Fruit fly (Drosophila melanogaster) whole organism, wandering third instar larva: ENCODE measurements around the gene CG1208.

Source experiments
- Abd-B ChIP-seq: fragments of >200 bp; optimal IDR thresholded peaks from 2 replicates; lab custom pipeline; 2017; ENCODE audit warnings: missing biosample characterization, missing genetic modification characterization
- CG32264 ChIP-seq: fragments of 200-800 bp; sonication (Bioruptor generic); optimal IDR thresholded peaks from 2 replicates; lab custom pipeline; 2016; ENCODE audit warnings: missing biosample characterization, missing genetic modification characterization
- CG9705 ChIP-seq: fragments of 200-800 bp; sonication (Bioruptor generic); optimal IDR thresholded peaks from 2 replicates; lab custom pipeline; 2018; ENCODE audit warnings: missing biosample characterization, mild to moderate bottlenecking, missing genetic modification characterization
- CrebA ChIP-seq: fragments of 200-800 bp; sonication (Bioruptor generic); optimal IDR thresholded peaks from 2 replicates; lab custom pipeline; 2016; ENCODE audit warnings: missing biosample characterization, mild to moderate bottlenecking, missing genetic modification characterization, borderline replicate concordance
- Dfd ChIP-seq: fragments of >200 bp; optimal IDR thresholded peaks from 2 replicates; lab custom pipeline; 2017; ENCODE audit warnings: missing biosample characterization, missing genetic modification characterization
- Dif ChIP-seq: fragments of 200-275, 200-300 bp; sonication (Bioruptor generic); optimal IDR thresholded peaks from 2 replicates; lab custom pipeline; 2018; ENCODE audit warnings: missing biosample characterization, missing genetic modification characterization; ENCODE audit not compliant: partially characterized antibody
- GATAd ChIP-seq: sonication (Bioruptor generic); optimal IDR thresholded peaks from 2 replicates; lab custom pipeline; 2016; ENCODE audit warnings: missing biosample characterization, missing genetic modification characterization
- HLH106 ChIP-seq: fragments of 200-800 bp; optimal IDR thresholded peaks from 3 replicates; lab custom pipeline; 2019; ENCODE audit warnings: missing biosample characterization, mild to moderate bottlenecking, missing genetic modification characterization, moderate library complexity
- Hnf4 ChIP-seq: fragments of 200-800 bp; sonication (Bioruptor generic); optimal IDR thresholded peaks from 2 replicates; lab custom pipeline; 2016; ENCODE audit warnings: missing biosample characterization, mild to moderate bottlenecking, missing genetic modification characterization
- Hr78 ChIP-seq: fragments of >200 bp; optimal IDR thresholded peaks from 2 replicates; lab custom pipeline; 2017; ENCODE audit warnings: missing biosample characterization, missing genetic modification characterization
- Hr83 ChIP-seq: fragments of 200-300 bp; sonication (Bioruptor generic); optimal IDR thresholded peaks from 2 replicates; lab custom pipeline; 2016; ENCODE audit warnings: missing biosample characterization, mild to moderate bottlenecking, missing genetic modification characterization, moderate library complexity; ENCODE audit not compliant: poor library complexity, severe bottlenecking
- Jra ChIP-seq: sonication (Bioruptor generic); optimal IDR thresholded peaks from 2 replicates; lab custom pipeline; 2016; ENCODE audit warnings: missing biosample characterization, missing genetic modification characterization
- Mio ChIP-seq: sonication (Bioruptor generic); optimal IDR thresholded peaks from 2 replicates; lab custom pipeline; 2016; ENCODE audit warnings: missing biosample characterization, missing genetic modification characterization
- Myc ChIP-seq: fragments of >200 bp; optimal IDR thresholded peaks from 2 replicates; lab custom pipeline; 2017
- N ChIP-seq: fragments of >200 bp; optimal IDR thresholded peaks from 2 replicates; lab custom pipeline; 2018; ENCODE audit warnings: missing biosample characterization, missing external identifiers, missing genetic modification characterization
- OdsH ChIP-seq: fragments of 200-800 bp; sonication (Bioruptor generic); optimal IDR thresholded peaks from 2 replicates; lab custom pipeline; 2016; ENCODE audit warnings: missing biosample characterization, mild to moderate bottlenecking, missing genetic modification characterization
- Rel ChIP-seq, 2 experiments: fragments of 200-800 bp; sonication (Bioruptor generic) in 1 of 2; optimal IDR thresholded peaks; 2 replicates in 1 of 2; 3 replicates in 1 of 2; lab custom pipeline; 2016 to 2019; ENCODE audit warnings: mild to moderate bottlenecking in 2 of 2, missing biosample characterization in 2 of 2, missing genetic modification characterization in 2 of 2, moderate library complexity in 1 of 2
- Sp1 ChIP-seq: fragments of 200-800 bp; sonication (Bioruptor generic); optimal IDR thresholded peaks from 3 replicates; lab custom pipeline; 2019; ENCODE audit warnings: missing biosample characterization, mild to moderate bottlenecking, missing genetic modification characterization, moderate library complexity
- Vsx2 ChIP-seq: fragments of 200-300, 225-300 bp; sonication (Bioruptor generic); optimal IDR thresholded peaks from 2 replicates; lab custom pipeline; 2018; ENCODE audit warnings: missing biosample characterization, missing genetic modification characterization; ENCODE audit not compliant: partially characterized antibody
- br ChIP-seq: fragments of 200-800 bp; sonication (Bioruptor generic); optimal IDR thresholded peaks from 2 replicates; lab custom pipeline; 2016; ENCODE audit warnings: missing biosample characterization, missing genetic modification characterization
- brk ChIP-seq: fragments of 200-800 bp; sonication (Bioruptor generic); optimal IDR thresholded peaks from 2 replicates; lab custom pipeline; 2016; ENCODE audit warnings: missing biosample characterization, mild to moderate bottlenecking, missing genetic modification characterization
- dl ChIP-seq, 2 experiments: fragments of 175-275, 200-275 bp in 1 of 2; fragments of 200-275 bp in 1 of 2; sonication (Bioruptor generic); optimal IDR thresholded peaks; lab custom pipeline; 2018; ENCODE audit warnings: mild to moderate bottlenecking in 2 of 2, missing biosample characterization in 2 of 2, missing genetic modification characterization in 2 of 2, moderate library complexity in 2 of 2; ENCODE audit not compliant: partially characterized antibody in 2 of 2, insufficient read depth in 1 of 2
- dmrt93B ChIP-seq: fragments of 200-800 bp; sonication (Bioruptor generic); optimal IDR thresholded peaks from 2 replicates; lab custom pipeline; 2018; ENCODE audit warnings: missing biosample characterization, mild to moderate bottlenecking, missing genetic modification characterization
- dsf ChIP-seq: sonication (Bioruptor generic); optimal IDR thresholded peaks from 2 replicates; lab custom pipeline; 2016; ENCODE audit warnings: missing biosample characterization, missing genetic modification characterization, borderline replicate concordance
- ey ChIP-seq: fragments of 200-800 bp; sonication (Bioruptor generic); optimal IDR thresholded peaks from 2 replicates; lab custom pipeline; 2016; ENCODE audit warnings: missing biosample characterization, missing genetic modification characterization
- foxo ChIP-seq, 2 experiments: fragments of 200-800 bp; sonication (Bioruptor generic); optimal IDR thresholded peaks; 2 replicates in 1 of 2; 3 replicates in 1 of 2; lab custom pipeline; 2016 to 2017; ENCODE audit warnings: missing biosample characterization in 2 of 2, missing genetic modification characterization in 2 of 2
- fru ChIP-seq: fragments of 200-800 bp; sonication (Bioruptor generic); optimal IDR thresholded peaks from 3 replicates; lab custom pipeline; 2016; ENCODE audit warnings: missing biosample characterization, mild to moderate bottlenecking, missing genetic modification characterization
- h ChIP-seq: fragments of 200-800 bp; sonication (Bioruptor generic); optimal IDR thresholded peaks from 3 replicates; lab custom pipeline; 2016; ENCODE audit warnings: missing biosample characterization, mild to moderate bottlenecking, missing genetic modification characterization
- jim ChIP-seq: fragments of 175-275, 200-325 bp; sonication (Bioruptor generic); optimal IDR thresholded peaks from 2 replicates; lab custom pipeline; 2016; ENCODE audit warnings: missing biosample characterization, mild to moderate bottlenecking, missing genetic modification characterization
- lola ChIP-seq: fragments of >200 bp; optimal IDR thresholded peaks from 2 replicates; lab custom pipeline; 2017; ENCODE audit warnings: missing biosample characterization, missing genetic modification characterization
- pan ChIP-seq: fragments of >200 bp; optimal IDR thresholded peaks from 2 replicates; lab custom pipeline; 2017
- psq ChIP-seq: fragments of 200-800 bp; sonication (Bioruptor generic); optimal IDR thresholded peaks from 3 replicates; lab custom pipeline; 2017; ENCODE audit warnings: missing biosample characterization, mild to moderate bottlenecking, missing genetic modification characterization, moderate library complexity
- rgr ChIP-seq: fragments of 200-800 bp; sonication (Bioruptor generic); optimal IDR thresholded peaks from 3 replicates; lab custom pipeline; 2016; ENCODE audit warnings: missing biosample characterization, mild to moderate bottlenecking, missing genetic modification characterization
- sage ChIP-seq: fragments of 200-800 bp; sonication (Bioruptor generic); optimal IDR thresholded peaks from 2 replicates; lab custom pipeline; 2016; ENCODE audit warnings: missing biosample characterization, mild to moderate bottlenecking, missing genetic modification characterization
- sv ChIP-seq: fragments of 200-800 bp; sonication (Bioruptor generic); optimal IDR thresholded peaks from 3 replicates; lab custom pipeline; 2016; ENCODE audit warnings: missing biosample characterization, missing genetic modification characterization
- tai ChIP-seq: sonication (Bioruptor generic); optimal IDR thresholded peaks from 2 replicates; lab custom pipeline; 2016; ENCODE audit warnings: missing biosample characterization, missing genetic modification characterization
- usp ChIP-seq: fragments of >200 bp; optimal IDR thresholded peaks from 2 replicates; lab custom pipeline; 2017; ENCODE audit warnings: missing biosample characterization, missing genetic modification characterization
- woc ChIP-seq: sonication (Bioruptor generic); optimal IDR thresholded peaks from 2 replicates; lab custom pipeline; 2016; ENCODE audit warnings: missing biosample characterization, mild to moderate bottlenecking, missing genetic modification characterization

Gene CG1208

dm6 chr3R:5791497-5791896, 39.9 kb upstream of the CG1208 start, which contains the start of gene Hpf1:
Gene Hpf1, plus strand, starts transcription at chr3R:5791879.
- no peak for TF ChIP-seq brk (GFP tag; lab: Kevin White, UChicago)
- no peak for TF ChIP-seq usp
- no peak for TF ChIP-seq lola (GFP tag; lab: Kevin White, UChicago)
- peak; percentile 98 for TF ChIP-seq CG32264 (GFP tag; lab: Kevin White, UChicago)
- peak; percentile 96 for TF ChIP-seq GATAd (GFP tag; lab: Kevin White, UChicago)
- peak; percentile 94 for TF ChIP-seq Rel (GFP tag; optimal IDR thresholded peaks at IDR 0.05; lab: Kevin White, UChicago)
- peak; percentile 92 for TF ChIP-seq Rel (tag; optimal IDR thresholded peaks at IDR 0.05; lab: Kevin White, UChicago)
- peak; percentile 99 for TF ChIP-seq fru (GFP tag; lab: Kevin White, UChicago)
- peak; percentile 100 for TF ChIP-seq rgr
- peak; percentile 98 for TF ChIP-seq woc (GFP tag; lab: Kevin White, UChicago)
- no peak for TF ChIP-seq Abd-B (GFP tag; lab: Kevin White, UChicago)
- no peak for TF ChIP-seq tai
- TF ChIP-seq Hnf4 (GFP tag; lab: Kevin White, UChicago) = peak; percentile 99
- TF ChIP-seq jim (GFP tag; lab: Kevin White, UChicago) = peak; percentile 63
- no peak for TF ChIP-seq Dfd (GFP tag; lab: Kevin White, UChicago)
- peak; percentile 99 for TF ChIP-seq br (GFP tag; lab: Kevin White, UChicago)
- TF ChIP-seq dl (GFP tag; optimal IDR thresholded peaks at IDR 0.05; lab: Kevin White, UChicago; ENCODE audit: insufficient read depth in 1 of 2, partially characterized antibody in 2 of 2) = no peak
- peak; percentile 86 for TF ChIP-seq Hr83 (GFP tag; lab: Kevin White, UChicago)
- peak; percentile 98 for TF ChIP-seq psq (GFP tag; lab: Kevin White, UChicago)
- peak; percentile 92 for TF ChIP-seq Mio (GFP tag; lab: Kevin White, UChicago)
- no peak for TF ChIP-seq pan (lab: Kevin White, UChicago)
- no peak for TF ChIP-seq N (GFP tag; lab: Kevin White, UChicago)
- TF ChIP-seq sv (GFP tag; lab: Kevin White, UChicago) = peak; percentile 98
- peak; percentile 97 for TF ChIP-seq sage (GFP tag; lab: Kevin White, UChicago)
- TF ChIP-seq Hr78 = no peak
- TF ChIP-seq h (GFP tag; lab: Kevin White, UChicago) = peak; percentile 99
- TF ChIP-seq CrebA = no peak
- peak; percentile 99 for TF ChIP-seq Sp1 (GFP tag; lab: Kevin White, UChicago)
- peak; percentile 96 to 99 for TF ChIP-seq foxo (GFP tag; optimal IDR thresholded peaks at IDR 0.05; lab: Kevin White, UChicago)
- peak; percentile 95 for TF ChIP-seq dsf (GFP tag; lab: Kevin White, UChicago)
- TF ChIP-seq Myc (lab: Kevin White, UChicago) = peak; percentile 21
- peak; percentile 98 for TF ChIP-seq CG9705 (GFP tag; lab: Kevin White, UChicago)
- TF ChIP-seq Dif = no peak
- TF ChIP-seq dmrt93B = peak; percentile 98
- no peak for TF ChIP-seq Vsx2
- peak; percentile 99 for TF ChIP-seq HLH106 (tag; lab: Kevin White, UChicago)
- TF ChIP-seq OdsH = peak; percentile 99
- peak; percentile 98 for TF ChIP-seq Jra
- peak; percentile 99 for TF ChIP-seq ey (GFP tag; lab: Kevin White, UChicago)

DNA sequence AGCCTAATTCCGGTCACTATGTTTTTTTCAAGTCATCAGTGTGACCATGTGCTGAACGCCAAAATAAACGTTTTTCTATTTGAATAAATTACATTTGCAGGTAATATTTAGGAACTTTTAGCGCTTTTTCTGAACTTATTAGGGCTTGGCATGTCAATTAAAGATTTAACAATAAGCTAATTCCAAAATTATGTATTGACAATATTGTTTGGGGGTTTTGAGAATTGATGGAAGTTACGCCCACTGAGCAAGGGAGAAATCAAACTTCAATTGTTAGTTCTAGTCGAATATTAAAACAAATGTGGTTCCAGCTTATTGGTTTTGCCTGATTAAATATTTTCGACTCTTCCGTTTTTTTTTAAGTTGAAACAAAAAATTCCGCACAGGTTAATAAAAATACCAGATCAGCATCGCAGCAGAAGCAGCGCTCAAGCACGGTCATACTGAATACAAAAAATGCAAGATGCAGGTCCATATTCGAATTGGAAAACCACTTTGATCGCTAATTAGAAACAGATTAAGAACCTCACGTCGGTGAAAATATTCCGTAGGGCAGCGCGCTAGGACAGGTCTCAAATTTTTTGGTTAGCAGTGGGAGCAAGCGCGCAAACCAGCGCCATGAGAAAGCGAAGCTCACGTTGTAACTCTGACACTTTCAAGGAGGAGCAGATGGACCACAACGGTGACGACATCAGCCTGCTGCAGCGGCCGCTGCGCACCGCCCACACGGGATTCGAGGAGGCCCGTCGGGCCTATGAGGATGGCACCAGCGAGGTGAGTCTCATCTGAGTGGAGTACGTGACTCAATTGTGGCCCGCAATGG, 37.0 kb upstream of the CG1208 start, which contains the start of the genes PSMG1 and CG10979:
Gene PSMG1, minus strand, starts transcription at position 51 of the 823 bp plus-strand sequence.
Gene CG10979, plus strand, starts transcription at position 439 of the 823 bp plus-strand sequence.
- TF ChIP-seq Hr78 (no peak), Dif (no peak), sage (GFP tag; lab: Kevin White, UChicago) (no peak), ey (GFP tag; lab: Kevin White, UChicago) (no peak), CG32264 (GFP tag; lab: Kevin White, UChicago) (no peak), N (GFP tag; lab: Kevin White, UChicago) (no peak), Jra (no peak), dl (GFP tag; optimal IDR thresholded peaks at IDR 0.05; lab: Kevin White, UChicago; ENCODE audit: insufficient read depth in 1 of 2, partially characterized antibody in 2 of 2) (no peak)
- TF ChIP-seq, all 38 proteins: peak for 0
